Fruit fly (Drosophila melanogaster) whole organism, embryonic: ENCODE data around the gene CG15629.

Experiments
- Aef1 ChIP-seq: fragments of 200-800 bp; sonication (Bioruptor generic); IDR thresholded peaks from 3 replicates; pipeline ENCODE4 v1.3.6; 2022; ENCODE audit warnings: missing biosample characterization, missing genetic modification characterization
- Atf6 ChIP-seq: fragments of 200-800 bp; sonication (Bioruptor generic); IDR thresholded peaks from 2 replicates; pipeline ENCODE4 v1.3.6; 2022; ENCODE audit warnings: missing biosample characterization, missing genetic modification characterization
- Bteb2 ChIP-seq: fragments of 200-800 bp; sonication (Bioruptor generic); optimal IDR thresholded peaks from 2 replicates; lab custom pipeline; 2016; ENCODE audit warnings: missing biosample characterization, missing genetic modification characterization
- C15 ChIP-seq: fragments of 200-800 bp; sonication (Bioruptor generic); IDR thresholded peaks from 3 replicates; pipeline ENCODE4 v1.3.6; 2022; ENCODE audit warnings: missing biosample characterization, missing genetic modification characterization
- CG10366 ChIP-seq: fragments of 200-800 bp; sonication (Bioruptor generic); IDR thresholded peaks from 2 replicates; pipeline ENCODE4 v1.3.6; 2022; ENCODE audit warnings: missing biosample characterization, missing genetic modification characterization
- CG11085 ChIP-seq: fragments of 200-800 bp; sonication (Bioruptor generic); IDR thresholded peaks from 2 replicates; pipeline ENCODE4 v1.3.6; 2022; ENCODE audit warnings: missing biosample characterization, missing genetic modification characterization
- CG11695 ChIP-seq: fragments of 200-800 bp; sonication (Bioruptor generic); IDR thresholded peaks from 3 replicates; pipeline ENCODE4 v1.3.6; 2022; ENCODE audit warnings: missing biosample characterization, missing genetic modification characterization
- CG12769 ChIP-seq: fragments of 200-800 bp; sonication (Bioruptor generic); optimal IDR thresholded peaks from 2 replicates; lab custom pipeline; 2019; ENCODE audit warnings: missing biosample characterization, mild to moderate bottlenecking, missing genetic modification characterization, moderate library complexity
- CG13123 ChIP-seq: fragments of 200-800 bp; sonication (Bioruptor generic); optimal IDR thresholded peaks from 2 replicates; lab custom pipeline; 2016; ENCODE audit warnings: missing biosample characterization, missing genetic modification characterization
- CG13624 ChIP-seq: fragments of 200-800 bp; sonication (Bioruptor generic); optimal IDR thresholded peaks from 2 replicates; lab custom pipeline; 2016; ENCODE audit warnings: missing biosample characterization, missing genetic modification characterization
- CG15269 ChIP-seq: fragments of 200-800 bp; sonication (Bioruptor generic); optimal IDR thresholded peaks from 2 replicates; lab custom pipeline; 2018; ENCODE audit warnings: missing biosample characterization, mild to moderate bottlenecking, missing genetic modification characterization, moderate library complexity
- CG1602 ChIP-seq: fragments of 200-800 bp; sonication (Bioruptor generic); optimal IDR thresholded peaks from 3 replicates; lab custom pipeline; 2016; ENCODE audit warnings: missing biosample characterization, missing genetic modification characterization
- CG17186 ChIP-seq: fragments of 200-800 bp; sonication (Bioruptor generic); optimal IDR thresholded peaks from 3 replicates; lab custom pipeline; 2017; ENCODE audit warnings: missing biosample characterization, missing genetic modification reagents, missing genetic modification characterization
- CG17385 ChIP-seq: fragments of 200-800 bp; sonication (Bioruptor generic); optimal IDR thresholded peaks from 3 replicates; lab custom pipeline; 2018; ENCODE audit warnings: missing biosample characterization, mild to moderate bottlenecking, missing genetic modification characterization
- CG17612 ChIP-seq: fragments of 200-800 bp; sonication (Bioruptor generic); IDR thresholded peaks from 2 replicates; pipeline ENCODE4 v1.3.6; 2022; ENCODE audit warnings: missing biosample characterization, missing genetic modification characterization
- CG1832 ChIP-seq: fragments of 200-800 bp; sonication (Bioruptor generic); optimal IDR thresholded peaks from 2 replicates; lab custom pipeline; 2017; ENCODE audit warnings: missing biosample characterization, mild to moderate bottlenecking, missing genetic modification characterization, inconsistent platforms
- CG32772 ChIP-seq: fragments of 200-800 bp; sonication (Bioruptor generic); IDR thresholded peaks from 2 replicates; pipeline ENCODE4 v1.3.6; 2022; ENCODE audit warnings: missing biosample characterization, missing genetic modification characterization
- CG4282 ChIP-seq: fragments of 200-800 bp; sonication (Bioruptor generic); optimal IDR thresholded peaks from 2 replicates; lab custom pipeline; 2016; ENCODE audit warnings: missing biosample characterization, missing genetic modification characterization
- CG4854 ChIP-seq: fragments of 200-800 bp; sonication (Bioruptor generic); optimal IDR thresholded peaks from 2 replicates; lab custom pipeline; 2016; ENCODE audit warnings: missing biosample characterization, missing genetic modification characterization, inconsistent platforms
- CG5245 ChIP-seq: fragments of 200-800 bp; sonication (Bioruptor generic); optimal IDR thresholded peaks from 3 replicates; lab custom pipeline; 2016; ENCODE audit warnings: missing biosample characterization, missing genetic modification characterization
- CG6175 ChIP-seq: fragments of 200-800 bp; sonication (Bioruptor generic); IDR thresholded peaks from 3 replicates; pipeline ENCODE4 v1.3.6; 2022; ENCODE audit warnings: missing biosample characterization, missing genetic modification characterization
- CG9876 ChIP-seq: fragments of 200-800 bp; sonication (Bioruptor generic); optimal IDR thresholded peaks from 2 replicates; lab custom pipeline; 2016; ENCODE audit warnings: missing biosample characterization, missing genetic modification characterization
- Chrac-16 ChIP-seq: fragments of 200-800 bp; sonication (Bioruptor generic); optimal IDR thresholded peaks from 3 replicates; lab custom pipeline; 2016; ENCODE audit warnings: missing biosample characterization, missing genetic modification characterization
- Dip3 ChIP-seq: fragments of 200-800 bp; sonication (Bioruptor generic); optimal IDR thresholded peaks from 3 replicates; lab custom pipeline; 2016; ENCODE audit warnings: missing biosample characterization, missing genetic modification characterization
- Drgx ChIP-seq: fragments of 200-800 bp; sonication (Bioruptor generic); IDR thresholded peaks from 2 replicates; pipeline ENCODE4 v1.3.6; 2022; ENCODE audit warnings: missing biosample characterization, missing genetic modification characterization
- Hr51 ChIP-seq, 2 experiments: fragments of 200-800 bp; sonication (Bioruptor generic); optimal IDR thresholded peaks; 2 replicates in 1 of 2; 3 replicates in 1 of 2; lab custom pipeline; 2016 to 2018; ENCODE audit warnings: missing biosample characterization in 2 of 2, missing genetic modification characterization in 2 of 2, mild to moderate bottlenecking in 1 of 2, moderate library complexity in 1 of 2
- Jarid2 ChIP-seq: fragments of 200-800 bp; sonication (Bioruptor generic); optimal IDR thresholded peaks from 3 replicates; lab custom pipeline; 2017; ENCODE audit warnings: mild to moderate bottlenecking, missing biosample characterization, missing genetic modification reagents, missing genetic modification characterization
- Mad ChIP-seq: fragments of 200-800 bp; sonication (Bioruptor generic); optimal IDR thresholded peaks from 2 replicates; lab custom pipeline; 2016; ENCODE audit warnings: missing biosample characterization, missing genetic modification characterization
- Max ChIP-seq: fragments of 200-800 bp; sonication (Bioruptor generic); optimal IDR thresholded peaks from 2 replicates; lab custom pipeline; 2016; ENCODE audit warnings: missing biosample characterization, mild to moderate bottlenecking, missing genetic modification characterization
- Sox102F ChIP-seq: fragments of 200-800 bp; sonication (Bioruptor generic); optimal IDR thresholded peaks from 2 replicates; lab custom pipeline; 2018; ENCODE audit warnings: missing biosample characterization, mild to moderate bottlenecking, missing genetic modification characterization, moderate library complexity
- Sry-δ ChIP-seq: fragments of 200-800 bp; sonication (Bioruptor generic); optimal IDR thresholded peaks from 2 replicates; lab custom pipeline; 2016; ENCODE audit warnings: missing biosample characterization, missing genetic modification characterization
- bsh ChIP-seq, 2 experiments: fragments of 200-800 bp; sonication (Bioruptor generic); optimal IDR thresholded peaks; 2 replicates each; lab custom pipeline; 2017 to 2018; ENCODE audit warnings: mild to moderate bottlenecking in 2 of 2, missing biosample characterization in 2 of 2, missing genetic modification characterization in 2 of 2, moderate library complexity in 1 of 2
- chinmo ChIP-seq: fragments of 200-800 bp; sonication (Bioruptor generic); IDR thresholded peaks from 4 replicates; pipeline ENCODE4 v1.3.6; 2022; ENCODE audit warnings: missing biosample characterization, missing genetic modification characterization; ENCODE audit not compliant: partially characterized antibody
- dm ChIP-seq: fragments of 200-800 bp; sonication (Bioruptor generic); optimal IDR thresholded peaks from 3 replicates; lab custom pipeline; 2016; ENCODE audit warnings: missing biosample characterization, missing genetic modification characterization
- dpn ChIP-seq, 2 experiments: fragments of 200-800 bp; sonication (Bioruptor generic); optimal IDR thresholded peaks; 3 replicates each; lab custom pipeline; 2016; ENCODE audit warnings: missing biosample characterization in 2 of 2, missing genetic modification characterization in 2 of 2
- emc ChIP-seq: fragments of 200-800 bp; sonication (Bioruptor generic); optimal IDR thresholded peaks from 2 replicates; lab custom pipeline; 2016; ENCODE audit warnings: missing biosample characterization, missing genetic modification characterization
- fd64A ChIP-seq: fragments of 200-800 bp; sonication (Bioruptor generic); optimal IDR thresholded peaks from 3 replicates; lab custom pipeline; 2018; ENCODE audit warnings: missing biosample characterization, mild to moderate bottlenecking, missing genetic modification characterization
- h ChIP-seq: fragments of >200 bp; optimal IDR thresholded peaks from 2 replicates; lab custom pipeline; 2017
- ken ChIP-seq: fragments of 200-800 bp; sonication (Bioruptor generic); IDR thresholded peaks from 3 replicates; pipeline ENCODE4 v1.3.6; 2022; ENCODE audit warnings: missing biosample characterization, missing genetic modification characterization
- lbe ChIP-seq: fragments of 200-800 bp; sonication (Bioruptor generic); optimal IDR thresholded peaks from 2 replicates; lab custom pipeline; 2016; ENCODE audit warnings: missing biosample characterization, mild to moderate bottlenecking, missing genetic modification characterization
- lov ChIP-seq, 2 experiments: fragments of 200-800 bp in 1 of 2; fragments of >200 bp in 1 of 2; sonication (Bioruptor generic) in 1 of 2; IDR thresholded peaks in 1 of 2; optimal IDR thresholded peaks in 1 of 2; 2 replicates in 1 of 2; 3 replicates in 1 of 2; pipeline versions ENCODE4 v1.3.6 to Lab custom; 2017 to 2022; ENCODE audit warnings: missing biosample characterization in 1 of 2, missing genetic modification characterization in 1 of 2
- luna ChIP-seq: fragments of 200-800 bp; sonication (Bioruptor generic); optimal IDR thresholded peaks from 2 replicates; lab custom pipeline; 2016; ENCODE audit warnings: missing biosample characterization, missing genetic modification characterization
- nom ChIP-seq: fragments of 200-800 bp; sonication (Bioruptor generic); optimal IDR thresholded peaks from 2 replicates; lab custom pipeline; 2017; ENCODE audit warnings: missing biosample characterization, missing genetic modification characterization, mild to moderate bottlenecking, moderate library complexity, missing genetic modification reagents
- phol ChIP-seq: fragments of 200-800 bp; sonication (Bioruptor generic); optimal IDR thresholded peaks from 3 replicates; lab custom pipeline; 2018; ENCODE audit warnings: missing biosample characterization, mild to moderate bottlenecking, missing genetic modification characterization, moderate library complexity
- pum ChIP-seq: fragments of 200-800 bp; sonication (Bioruptor generic); optimal IDR thresholded peaks from 2 replicates; lab custom pipeline; 2016; ENCODE audit warnings: missing biosample characterization, missing genetic modification characterization
- run ChIP-seq: fragments of 200-800 bp; sonication (Bioruptor generic); optimal IDR thresholded peaks from 3 replicates; lab custom pipeline; 2018; ENCODE audit warnings: missing biosample characterization, mild to moderate bottlenecking, missing genetic modification characterization
- tna ChIP-seq: fragments of 200-800 bp; sonication (Bioruptor generic); IDR thresholded peaks from 2 replicates; pipeline ENCODE4 v1.3.6; 2022; ENCODE audit warnings: missing biosample characterization, missing genetic modification characterization; ENCODE audit not compliant: partially characterized antibody
- vfl ChIP-seq: fragments of 200-800 bp; sonication (Bioruptor generic); optimal IDR thresholded peaks from 2 replicates; lab custom pipeline; 2016; ENCODE audit warnings: missing biosample characterization, missing genetic modification characterization
- z ChIP-seq: fragments of 200-800 bp; sonication (Bioruptor generic); IDR thresholded peaks from 3 replicates; pipeline ENCODE4 v1.3.6; 2022; ENCODE audit warnings: missing biosample characterization, missing genetic modification characterization

Gene CG15629

DNA sequence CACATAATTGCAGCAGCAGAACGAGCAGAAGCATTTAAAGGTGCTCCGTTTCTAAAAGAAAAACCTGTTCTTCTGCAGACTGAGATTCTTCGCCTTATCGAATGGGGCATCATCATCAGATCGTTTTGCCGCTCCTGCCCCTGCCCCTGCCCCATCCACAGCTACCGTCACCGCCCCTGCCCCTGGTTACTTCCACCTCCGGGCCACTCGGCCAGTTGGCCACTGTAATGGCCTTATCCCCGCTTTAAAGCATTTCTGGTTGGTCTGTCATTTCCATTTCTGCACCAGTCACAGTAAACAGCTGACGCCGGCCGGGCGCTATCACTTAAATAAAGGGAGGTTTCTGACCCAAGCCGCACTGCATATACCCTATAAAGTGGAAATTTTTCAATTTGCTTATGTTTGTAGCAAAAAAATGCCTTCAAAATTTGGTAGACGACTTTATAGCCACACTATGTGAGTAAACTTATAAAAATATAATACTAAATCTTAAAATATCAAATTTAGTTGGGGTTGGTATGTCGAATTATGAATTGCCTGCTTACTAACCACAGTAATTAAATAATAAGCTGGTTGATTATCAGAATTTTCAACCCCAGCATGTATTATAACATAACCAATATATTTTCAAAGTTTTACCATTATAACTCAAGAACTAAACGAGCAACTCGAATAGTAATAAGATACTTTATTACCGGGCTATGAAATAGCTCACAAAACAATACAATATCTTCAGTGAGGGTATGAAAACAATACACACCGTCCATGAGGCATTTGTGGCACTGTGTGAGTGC lies 1.9 kb upstream of the CG15629 start (continued):
- TF ChIP-seq CG11695 (GFP tag; lab: Robert Waterston, UW) (peak; percentile 32; the same call in 1 of the 3 replicates), h (lab: Kevin White, UChicago) (no peak), CG4854 (peak; percentile 10), Max (peak; percentile 76), Sox102F (GFP tag; lab: Kevin White, UChicago) (peak; percentile 59), CG1602 (GFP tag; lab: Kevin White, UChicago) (peak; percentile 67), chinmo (GFP tag; lab: Robert Waterston, UW) (no peak), run (tag; lab: Kevin White, UChicago) (no peak), CG17612 (GFP tag; lab: Robert Waterston, UW) (no peak), vfl (no peak), emc (GFP tag; lab: Kevin White, UChicago) (no peak), CG5245 (GFP tag; lab: Kevin White, UChicago) (no peak), Atf6 (GFP tag; lab: Robert Waterston, UW) (0 out of 2 replicates have a peak, but pooled peaks have one; percentile 42), Hr51 (GFP tag; optimal IDR thresholded peaks at IDR 0.05; lab: Kevin White, UChicago) (peak in 1 of 2 experiments; percentile 71), pum (GFP tag; lab: Kevin White, UChicago) (no peak), Bteb2 (GFP tag; lab: Kevin White, UChicago) (peak; percentile 36), CG9876 (GFP tag; lab: Kevin White, UChicago) (no peak), lbe (no peak), CG32772 (GFP tag; lab: Robert Waterston, UW) (0 out of 2 replicates have a peak, but pooled peaks have one; percentile 9), CG11085 (GFP tag; lab: Robert Waterston, UW) (no peak), CG6175 (GFP tag; lab: Robert Waterston, UW) (peak; percentile 60; the same call in 1 of the 3 replicates), Aef1 (peak; percentile 59), bsh (GFP tag; optimal IDR thresholded peaks at IDR 0.05; lab: Kevin White, UChicago) (peak; percentile 5 to 41), CG1832 (GFP tag; lab: Kevin White, UChicago) (no peak), Drgx (GFP tag; lab: Robert Waterston, UW) (no peak), Jarid2 (GFP tag; lab: Kevin White, UChicago) (peak; percentile 25), fd64A (GFP tag; lab: Kevin White, UChicago) (no peak), luna (GFP tag; lab: Kevin White, UChicago) (no peak), Sry-δ (no peak), CG12769 (tag; lab: Kevin White, UChicago) (peak; percentile 21), tna (GFP tag; lab: Robert Waterston, UW) (no peak), lov (optimal IDR thresholded peaks at IDR 0.05; lab: Kevin White, UChicago) (no peak), lov (GFP tag; IDR thresholded peaks at IDR 0.05; lab: Robert Waterston, UW) (no peak), C15 (GFP tag; lab: Robert Waterston, UW) (no peak), CG15269 (tag; lab: Kevin White, UChicago) (peak; percentile 68), ken (GFP tag; lab: Robert Waterston, UW) (peak; percentile 42; the same call in 1 of the 3 replicates), dm (GFP tag; lab: Kevin White, UChicago) (no peak), CG4282 (no peak), CG10366 (GFP tag; lab: Robert Waterston, UW) (no peak), phol (tag; lab: Kevin White, UChicago) (peak; percentile 63), dpn (GFP tag; optimal IDR thresholded peaks at IDR 0.05; lab: Kevin White, UChicago) (peak; percentile 42 to 54), CG17186 (GFP tag; lab: Kevin White, UChicago) (no peak), Dip3 (GFP tag; lab: Kevin White, UChicago) (peak; percentile 19), CG17385 (peak; percentile 64), Mad (GFP tag; lab: Kevin White, UChicago) (peak; percentile 28), nom (peak; percentile 8), Chrac-16 (GFP tag; lab: Kevin White, UChicago) (peak; percentile 75), CG13123 (GFP tag; lab: Kevin White, UChicago) (no peak), z (GFP tag; lab: Robert Waterston, UW) (no peak), CG13624 (no peak)
